Fruit fly (Drosophila melanogaster): ENCODE results near the gene Muc12Ea.

The Muc12Ea gene

dm6 chrX:14237873-14238394 is 39.6 kb upstream of the Muc12Ea start, which contains the start of the genes Fbxl4 and Dus2 (continued):
- peak; percentile 91 for TF ChIP-seq CG16863 (GFP tag; optimal IDR thresholded peaks at IDR 0.05)
- peak; percentile 80 for TF ChIP-seq Ets97D (GFP tag; optimal IDR thresholded peaks at IDR 0.05)
- peak; percentile 86 for TF ChIP-seq Oaz (GFP tag; IDR thresholded peaks at IDR 0.05)
- TF ChIP-seq bab2 (GFP tag; optimal IDR thresholded peaks at IDR 0.05), result peak; percentile 94
- peak; percentile 78 for TF ChIP-seq CG3838 (GFP tag; optimal IDR thresholded peaks at IDR 0.05)
- peak; percentile 87 for TF ChIP-seq Fer3 (tag; optimal IDR thresholded peaks at IDR 0.05)
- peak; percentile 91 for TF ChIP-seq CG12104 (GFP tag; optimal IDR thresholded peaks at IDR 0.05)
- peak; percentile 84 for TF ChIP-seq CG9215 (GFP tag; IDR thresholded peaks at IDR 0.05)
- peak; percentile 27 for TF ChIP-seq wek (GFP tag; optimal IDR thresholded peaks at IDR 0.05)
- TF ChIP-seq Bgb (GFP tag; IDR thresholded peaks at IDR 0.05; ENCODE audit: partially characterized antibody), result peak; percentile 58; the same call in 1 of the 2 replicates
- peak; percentile 92 for TF ChIP-seq Abd-B (GFP tag; optimal IDR thresholded peaks at IDR 0.05)
- peak; percentile 91 for TF ChIP-seq Sox100B (GFP tag; optimal IDR thresholded peaks at IDR 0.05)
- TF ChIP-seq Bdp1 (GFP tag; optimal IDR thresholded peaks at IDR 0.05), result peak; percentile 81
- TF ChIP-seq tap (tag; optimal IDR thresholded peaks at IDR 0.05), result peak; percentile 78
- TF ChIP-seq rib (GFP tag; IDR thresholded peaks at IDR 0.05), result 0 out of 2 replicates have a peak, but pooled peaks have one; percentile 60
- peak; percentile 86 for TF ChIP-seq MBD-R2 (GFP tag; IDR thresholded peaks at IDR 0.05)
- peak; percentile 86 for TF ChIP-seq sens-2 (GFP tag; IDR thresholded peaks at IDR 0.05)
- TF ChIP-seq Spps (tag; optimal IDR thresholded peaks at IDR 0.05), result peak; percentile 73
- peak; percentile 91 for TF ChIP-seq CG10462 (GFP tag; optimal IDR thresholded peaks at IDR 0.05)
- TF ChIP-seq CG10959 (GFP tag; IDR thresholded peaks at IDR 0.05), result peak; percentile 94
- TF ChIP-seq zf30C (GFP tag; optimal IDR thresholded peaks at IDR 0.05), result peak; percentile 74
- TF ChIP-seq E2f2 (GFP tag; IDR thresholded peaks at IDR 0.05), result peak; percentile 61; the same call in 1 of the 2 replicates
- peak; percentile 92 for TF ChIP-seq CG32532 (GFP tag; IDR thresholded peaks at IDR 0.05)
- peak; percentile 92 for TF ChIP-seq ara (GFP tag; IDR thresholded peaks at IDR 0.05)
- TF ChIP-seq zfh2 (GFP tag; optimal IDR thresholded peaks at IDR 0.05), result peak; percentile 94
- 0 out of 4 replicates have a peak, but pooled peaks have one; percentile 61 for TF ChIP-seq Dll (GFP tag; IDR thresholded peaks at IDR 0.05; ENCODE audit: partially characterized antibody)
- no peak for TF ChIP-seq Lpt (GFP tag; optimal IDR thresholded peaks at IDR 0.05)
- TF ChIP-seq scrt (GFP tag; optimal IDR thresholded peaks at IDR 0.05), result peak; percentile 89
- peak; percentile 66 for TF ChIP-seq nom (GFP tag; optimal IDR thresholded peaks at IDR 0.05)
- TF ChIP-seq peb (GFP tag; IDR thresholded peaks at IDR 0.05), result peak; percentile 79
- peak; percentile 94 for TF ChIP-seq CG14710 (tag; optimal IDR thresholded peaks at IDR 0.05)
- TF ChIP-seq CG10147 (GFP tag; optimal IDR thresholded peaks at IDR 0.05), result peak; percentile 91
- peak; percentile 51 for TF ChIP-seq ftz-f1 (GFP tag; optimal IDR thresholded peaks at IDR 0.05)
- TF ChIP-seq CG9727 (GFP tag; optimal IDR thresholded peaks at IDR 0.05), result peak; percentile 96
- TF ChIP-seq crol (GFP tag; IDR thresholded peaks at IDR 0.05), result peak; percentile 51; the same call in 1 of the 2 replicates
- peak; percentile 37; the same call in 1 of the 3 replicates for TF ChIP-seq CG6791 (GFP tag; IDR thresholded peaks at IDR 0.05; ENCODE audit: partially characterized antibody)
- TF ChIP-seq TFAM (GFP tag; optimal IDR thresholded peaks at IDR 0.05), result peak; percentile 62
- peak; percentile 93 for TF ChIP-seq HLH54F (GFP tag; optimal IDR thresholded peaks at IDR 0.05)
- TF ChIP-seq gcm2 (GFP tag; optimal IDR thresholded peaks at IDR 0.05), result peak; percentile 71
- TF ChIP-seq BEAF-32 (GFP tag; optimal IDR thresholded peaks at IDR 0.05), result peak; percentile 64
- TF ChIP-seq klu (GFP tag; IDR thresholded peaks at IDR 0.05), result peak; percentile 87
- peak; percentile 94 for TF ChIP-seq CG12391 (tag; optimal IDR thresholded peaks at IDR 0.05)
- peak; percentile 91 for TF ChIP-seq CG10366 (GFP tag; IDR thresholded peaks at IDR 0.05)
- TF ChIP-seq Hmr (GFP tag; optimal IDR thresholded peaks at IDR 0.05), result peak; percentile 88
- TF ChIP-seq CG9876 (GFP tag; optimal IDR thresholded peaks at IDR 0.05), result peak; percentile 91
- TF ChIP-seq fd102C (GFP tag; optimal IDR thresholded peaks at IDR 0.05), result peak; percentile 49
- peak in 1 of 2 experiments; percentile 70 for TF ChIP-seq Eip74EF (GFP tag; optimal IDR thresholded peaks at IDR 0.05)
- peak; percentile 92 for TF ChIP-seq CG32772 (GFP tag; IDR thresholded peaks at IDR 0.05)
- peak; percentile 82 for TF ChIP-seq CG14050 (GFP tag; IDR thresholded peaks at IDR 0.05)
- peak in 1 of 2 experiments; percentile 65 for TF ChIP-seq insv (GFP tag; optimal IDR thresholded peaks at IDR 0.05)

Measured in whole organism, embryonic.